Worm (Caenorhabditis elegans) whole organism, late embryonic: ENCODE measurements around the gene srx-76.

Experiments used
- ahr-1 ChIP-seq: sonication (generic microtip); optimal IDR thresholded peaks from 2 replicates; lab custom pipeline; 2016; ENCODE audit warnings: missing genetic modification characterization, missing compliant biosample characterization
- ceh-19 ChIP-seq: fragments of 200-800 bp; sonication (Bioruptor generic); optimal IDR thresholded peaks from 2 replicates; lab custom pipeline; 2018; ENCODE audit warnings: mild to moderate bottlenecking, missing genetic modification characterization, missing compliant biosample characterization
- ceh-31 ChIP-seq: sonication (generic microtip); optimal IDR thresholded peaks from 2 replicates; lab custom pipeline; 2016; ENCODE audit warnings: missing genetic modification characterization, missing compliant biosample characterization
- ceh-34 ChIP-seq: sonication (generic microtip); optimal IDR thresholded peaks from 2 replicates; lab custom pipeline; 2016; ENCODE audit warnings: mild to moderate bottlenecking, missing genetic modification characterization, missing compliant biosample characterization
- ceh-45 ChIP-seq: fragments of 200-800 bp; sonication (Bioruptor generic); IDR thresholded peaks from 2 replicates; pipeline ENCODE4 v1.3.6; 2022; ENCODE audit warnings: missing genetic modification reagents, missing genetic modification characterization, missing compliant biosample characterization
- fkh-10 ChIP-seq: fragments of 150-350 bp; optimal IDR thresholded peaks from 2 replicates; lab custom pipeline; 2014; ENCODE audit warnings: missing biosample characterization, missing genetic modification reagents, missing genetic modification characterization
- hlh-8 ChIP-seq: sonication (generic microtip); optimal IDR thresholded peaks from 2 replicates; lab custom pipeline; 2016; ENCODE audit warnings: missing genotype, missing genetic modification characterization, missing compliant biosample characterization
- pag-3 ChIP-seq: sonication (generic microtip); optimal IDR thresholded peaks from 2 replicates; lab custom pipeline; 2016; ENCODE audit warnings: missing compliant biosample characterization, missing genetic modification characterization, borderline replicate concordance
- pax-1 ChIP-seq: fragments of 150-350 bp; optimal IDR thresholded peaks from 2 replicates; lab custom pipeline; 2014; ENCODE audit warnings: missing biosample characterization, missing genetic modification characterization
- unc-86 ChIP-seq: sonication (generic microtip); optimal IDR thresholded peaks from 2 replicates; lab custom pipeline; 2016; ENCODE audit warnings: missing genetic modification characterization, missing compliant biosample characterization

DNA sequence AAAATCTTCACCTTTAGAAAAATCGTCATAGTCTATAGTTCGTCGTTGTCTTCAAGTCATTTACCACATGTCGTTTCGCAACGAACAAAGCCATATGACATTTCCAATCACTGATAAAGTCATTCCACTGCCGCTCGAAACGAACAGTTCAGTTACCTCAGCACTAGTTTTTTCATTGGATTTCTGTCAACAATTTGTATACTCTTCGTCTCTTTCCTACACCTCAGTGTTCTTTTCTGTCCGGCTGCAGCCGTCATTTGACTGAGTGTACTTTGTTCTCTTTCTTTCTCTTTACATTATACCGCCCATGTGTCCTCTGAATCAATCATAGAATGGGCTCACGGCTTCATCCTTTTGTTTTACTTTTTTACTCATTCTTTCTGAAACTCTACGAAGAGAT, 29.6 kb downstream of the srx-76 start:
- no peak for TF ChIP-seq pag-3 (tag; lab: Kevin White, UChicago)
- TF ChIP-seq ceh-34 (tag; lab: Kevin White, UChicago), result no peak
- TF ChIP-seq ahr-1 (tag; lab: Kevin White, UChicago), result no peak
- TF ChIP-seq pax-1 (tag; lab: Kevin White, UChicago), result no peak
- no peak for TF ChIP-seq ceh-19 (GFP tag; lab: Kevin White, UChicago)
- no peak for TF ChIP-seq ceh-31 (tag; lab: Kevin White, UChicago)
- no peak for TF ChIP-seq ceh-45
- TF ChIP-seq unc-86 (tag; lab: Kevin White, UChicago), result no peak
- TF ChIP-seq fkh-10 (GFP tag; lab: Kevin White, UChicago), result no peak
- no peak for TF ChIP-seq hlh-8 (tag; lab: Kevin White, UChicago)
